Fruit fly (Drosophila melanogaster): Measurements from ENCODE around the gene CG7886.
A peak's percentile ranks its signal among the peaks of the same experiment; 100 is the strongest.

- no peak for TF ChIP-seq CG9948 (tag; optimal IDR thresholded peaks at IDR 0.05)
- TF ChIP-seq gl (tag; optimal IDR thresholded peaks at IDR 0.05) = no peak
- TF ChIP-seq CG15710 (tag; optimal IDR thresholded peaks at IDR 0.05) = peak; percentile 48
- no peak for TF ChIP-seq rn (GFP tag; IDR thresholded peaks at IDR 0.05)
- TF ChIP-seq Pif1B (GFP tag; optimal IDR thresholded peaks at IDR 0.05) = peak; percentile 4
- no peak for TF ChIP-seq D1 (tag; optimal IDR thresholded peaks at IDR 0.05)
- TF ChIP-seq EcR (GFP tag; optimal IDR thresholded peaks at IDR 0.05) = no peak
Measured at dm6 chr3R:14656760-14657604, 14.6 kb upstream of the CG7886 start, which contains the start of gene CG3505.

Measured in whole organism, pupa.